Fruit fly (Drosophila melanogaster): ENCODE results near the gene CG4098.

Gene CG4098

DNA sequence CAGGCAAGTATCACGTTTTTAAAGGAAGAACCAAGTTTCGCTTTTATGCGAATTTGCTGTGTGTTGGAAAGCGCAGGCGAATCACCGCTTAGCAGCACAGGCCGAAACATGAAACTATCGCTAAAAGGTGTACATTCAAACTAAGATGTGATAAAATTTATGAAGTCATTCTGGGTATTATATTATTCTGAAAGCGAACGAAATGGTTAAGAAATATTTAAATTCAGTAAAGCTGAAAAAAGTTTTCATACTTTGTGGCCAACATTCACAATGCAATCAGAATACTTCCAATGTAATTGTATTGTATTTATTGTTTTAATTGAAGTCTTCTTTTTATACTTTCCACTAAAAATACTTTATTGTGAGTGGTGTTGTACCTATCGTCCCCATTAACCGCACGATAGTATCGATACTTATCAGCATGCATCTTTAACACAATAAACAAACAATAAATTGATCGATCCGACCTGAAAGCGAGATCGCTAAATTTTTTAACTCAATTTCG is 27.9 kb downstream of the CG4098 start, which contains the start of gene Smn (continued):
- TF ChIP-seq CG13624 (GFP tag; optimal IDR thresholded peaks at IDR 0.05) (peak; percentile 13), Mad (GFP tag; optimal IDR thresholded peaks at IDR 0.05) (no peak), chn (GFP tag; optimal IDR thresholded peaks at IDR 0.05) (peak; percentile 29), Bgb (GFP tag; IDR thresholded peaks at IDR 0.05; ENCODE audit: partially characterized antibody) (peak; percentile 70), run (tag; optimal IDR thresholded peaks at IDR 0.05) (no peak), CG4328 (GFP tag; optimal IDR thresholded peaks at IDR 0.05) (peak; percentile 27), Atf-2 (GFP tag; optimal IDR thresholded peaks at IDR 0.05) (no peak), yki (optimal IDR thresholded peaks at IDR 0.05) (no peak), psq (GFP tag; optimal IDR thresholded peaks at IDR 0.05) (no peak), Doc3 (GFP tag; IDR thresholded peaks at IDR 0.05; ENCODE audit: partially characterized antibody) (peak; percentile 81), nau (GFP tag; optimal IDR thresholded peaks at IDR 0.05) (peak; percentile 16), HLHmδ (GFP tag; optimal IDR thresholded peaks at IDR 0.05) (no peak), CG4617 (GFP tag; optimal IDR thresholded peaks at IDR 0.05; ENCODE audit: borderline replicate concordance) (peak; percentile 43), CG9609 (GFP tag; optimal IDR thresholded peaks at IDR 0.05) (peak; percentile 36), ci (GFP tag; IDR thresholded peaks at IDR 0.05) (no peak), Antp (GFP tag; optimal IDR thresholded peaks at IDR 0.05) (peak; percentile 22), dmrt99B (tag; optimal IDR thresholded peaks at IDR 0.05) (peak; percentile 49), sima (GFP tag; optimal IDR thresholded peaks at IDR 0.05) (no peak), Hr39 (optimal IDR thresholded peaks at IDR 0.05) (no peak), seq (GFP tag; IDR thresholded peaks at IDR 0.05) (no peak), Bteb2 (GFP tag; optimal IDR thresholded peaks at IDR 0.05) (peak; percentile 37), pfk (GFP tag; optimal IDR thresholded peaks at IDR 0.05) (no peak), CG12744 (GFP tag; optimal IDR thresholded peaks at IDR 0.05) (no peak), lbe (GFP tag; optimal IDR thresholded peaks at IDR 0.05) (peak; percentile 61), da (GFP tag; optimal IDR thresholded peaks at IDR 0.05) (no peak), Fer3 (tag; optimal IDR thresholded peaks at IDR 0.05) (peak; percentile 17), CG17568 (GFP tag; optimal IDR thresholded peaks at IDR 0.05) (no peak), row (GFP tag; IDR thresholded peaks at IDR 0.05) (peak; percentile 83), Hr78 (GFP tag; optimal IDR thresholded peaks at IDR 0.05) (no peak), zfh2 (GFP tag; optimal IDR thresholded peaks at IDR 0.05) (peak; percentile 71), Meics (GFP tag; optimal IDR thresholded peaks at IDR 0.05) (peak; percentile 52), odd (GFP tag; optimal IDR thresholded peaks at IDR 0.05) (no peak), Sry-β (GFP tag; optimal IDR thresholded peaks at IDR 0.05) (peak; percentile 3), CG32532 (GFP tag; IDR thresholded peaks at IDR 0.05) (no peak), CG34422 (GFP tag; IDR thresholded peaks at IDR 0.05) (no peak), CG3838 (GFP tag; optimal IDR thresholded peaks at IDR 0.05) (no peak), E2f2 (GFP tag; IDR thresholded peaks at IDR 0.05) (peak; percentile 31; the same call in 1 of the 2 replicates), repo (GFP tag; optimal IDR thresholded peaks at IDR 0.05) (no peak), CTCF (GFP tag; optimal IDR thresholded peaks at IDR 0.05) (peak; percentile 26), CG10147 (GFP tag; optimal IDR thresholded peaks at IDR 0.05) (peak; percentile 52), grau (tag; optimal IDR thresholded peaks at IDR 0.05) (peak; percentile 53), Ptx1 (GFP tag; IDR thresholded peaks at IDR 0.05) (no peak; the same call in 1 of the 2 replicates), CG10366 (GFP tag; IDR thresholded peaks at IDR 0.05) (no peak), TFAM (GFP tag; optimal IDR thresholded peaks at IDR 0.05) (no peak), CG11456 (GFP tag; IDR thresholded peaks at IDR 0.05) (no peak), CG34224 (GFP tag; IDR thresholded peaks at IDR 0.05; ENCODE audit: partially characterized antibody) (peak; percentile 81), CG7963 (GFP tag; IDR thresholded peaks at IDR 0.05; ENCODE audit: partially characterized antibody) (peak; percentile 64; the same call in 2 of the 3 replicates), CG14667 (GFP tag; IDR thresholded peaks at IDR 0.05) (no peak), ssp (GFP tag; IDR thresholded peaks at IDR 0.05) (peak; percentile 36; the same call in 1 of the 2 replicates), vvl (GFP tag; IDR thresholded peaks at IDR 0.05) (no peak; the same call in 1 of the 2 replicates), wor (GFP tag; IDR thresholded peaks at IDR 0.05) (no peak), nmo (GFP tag; optimal IDR thresholded peaks at IDR 0.05) (peak; percentile 48)
